Fruit fly (Drosophila melanogaster) ovary, adult (tissue): ENCODE results near the gene Ir94h.
A peak's percentile ranks its signal among the peaks of the same experiment; 100 is the strongest.

Source experiments
- CG17801 ChIP-seq: fragments of 200-800 bp; optimal IDR thresholded peaks from 2 replicates; lab custom pipeline; 2019; ENCODE audit warnings: missing biosample characterization, mild to moderate bottlenecking, missing genetic modification characterization, moderate library complexity; ENCODE audit not compliant: partially characterized antibody

Ir94h gene

DNA sequence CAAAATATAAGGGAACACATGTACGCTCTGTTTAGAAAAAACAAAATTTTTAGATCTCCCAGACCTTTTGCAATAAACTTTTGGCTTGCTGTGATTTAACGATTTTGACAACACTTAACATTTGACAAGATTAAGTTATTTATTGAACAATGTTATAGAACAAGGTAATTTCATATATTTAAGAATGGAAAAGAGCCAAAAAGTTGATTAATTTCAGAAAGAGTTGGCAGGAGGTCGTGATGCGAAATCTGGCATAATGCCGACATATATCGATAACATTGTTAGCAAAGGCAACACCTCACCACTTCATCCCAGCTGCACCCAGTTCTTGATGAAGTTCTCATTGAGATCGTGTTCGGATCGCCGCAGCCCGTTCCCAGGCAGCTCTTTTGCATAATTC lies 20.1 kb downstream of the Ir94h start, which contains the start of gene CG34289:
TSS of gene CG34289 (minus strand) at position 101 of the 400 bp plus-strand sequence.
- no peak for TF ChIP-seq CG17801 (GFP tag; lab: Kevin White, UChicago)

DNA sequence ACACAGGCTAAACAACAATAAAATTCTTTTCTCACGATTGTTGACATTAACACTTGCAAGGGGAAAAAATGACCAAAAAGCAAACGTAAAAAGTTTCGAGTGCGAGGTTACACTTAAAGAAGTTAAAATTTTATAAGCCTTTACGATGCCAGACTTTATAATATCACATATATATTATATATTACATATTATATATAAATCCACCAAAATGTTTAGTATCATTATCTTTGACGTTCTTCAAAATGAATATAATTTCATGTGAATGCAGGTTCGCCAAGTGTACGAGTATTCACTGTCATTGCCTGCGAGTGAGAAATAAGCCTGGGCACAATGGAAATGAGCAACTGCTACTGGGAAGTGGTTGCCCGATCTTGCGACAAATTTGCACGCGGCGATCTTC lies 21.0 kb downstream of the Ir94h start:
- no peak for TF ChIP-seq CG17801 (GFP tag; lab: Kevin White, UChicago)

DNA sequence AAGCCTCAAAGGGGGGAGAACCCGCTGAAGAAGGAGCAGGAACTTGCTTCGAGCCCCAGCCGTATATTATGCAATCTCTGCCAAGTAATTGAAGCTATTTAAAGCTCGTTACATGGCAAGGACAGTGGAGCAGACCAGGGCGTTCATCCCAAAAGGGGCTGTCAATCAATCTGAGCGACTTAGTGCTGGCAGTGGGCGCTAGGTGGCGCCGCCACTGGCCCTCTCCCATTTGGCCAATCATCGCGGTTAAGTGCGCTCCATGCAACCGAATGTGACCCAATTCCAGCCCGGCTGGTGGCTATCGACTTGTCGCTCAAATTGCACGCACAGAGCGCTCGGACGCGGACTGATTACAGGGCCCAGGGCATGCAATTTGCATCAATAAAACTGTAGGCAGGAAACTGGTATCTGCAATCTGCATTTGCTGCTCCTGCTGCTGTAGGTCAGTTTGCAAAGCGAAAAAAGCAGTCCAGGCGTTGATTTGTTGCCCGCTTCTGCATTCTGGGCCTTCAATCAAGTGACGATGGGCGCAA lies 22.2 kb downstream of the Ir94h start:
- no peak for TF ChIP-seq CG17801 (GFP tag; lab: Kevin White, UChicago)

DNA sequence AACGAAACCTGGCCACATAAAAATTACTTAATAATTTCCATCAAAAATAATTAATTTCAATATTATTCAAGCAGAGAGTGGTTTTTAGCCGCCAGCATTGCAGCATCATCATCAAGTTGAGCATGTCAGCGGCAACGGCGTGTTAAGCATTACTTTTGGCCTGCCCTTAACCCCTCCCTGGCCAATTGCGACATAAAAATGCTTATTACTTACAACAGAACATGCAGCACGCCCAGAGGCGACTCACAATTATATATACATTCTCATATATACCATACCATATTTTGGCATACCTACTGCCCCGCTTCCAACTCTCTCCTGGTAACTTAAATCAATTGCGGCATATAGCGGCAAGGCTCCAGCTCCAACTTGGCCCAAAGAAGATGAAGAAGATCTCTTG lies 24.1 kb downstream of the Ir94h start:
- no peak for TF ChIP-seq CG17801 (GFP tag; lab: Kevin White, UChicago)

DNA sequence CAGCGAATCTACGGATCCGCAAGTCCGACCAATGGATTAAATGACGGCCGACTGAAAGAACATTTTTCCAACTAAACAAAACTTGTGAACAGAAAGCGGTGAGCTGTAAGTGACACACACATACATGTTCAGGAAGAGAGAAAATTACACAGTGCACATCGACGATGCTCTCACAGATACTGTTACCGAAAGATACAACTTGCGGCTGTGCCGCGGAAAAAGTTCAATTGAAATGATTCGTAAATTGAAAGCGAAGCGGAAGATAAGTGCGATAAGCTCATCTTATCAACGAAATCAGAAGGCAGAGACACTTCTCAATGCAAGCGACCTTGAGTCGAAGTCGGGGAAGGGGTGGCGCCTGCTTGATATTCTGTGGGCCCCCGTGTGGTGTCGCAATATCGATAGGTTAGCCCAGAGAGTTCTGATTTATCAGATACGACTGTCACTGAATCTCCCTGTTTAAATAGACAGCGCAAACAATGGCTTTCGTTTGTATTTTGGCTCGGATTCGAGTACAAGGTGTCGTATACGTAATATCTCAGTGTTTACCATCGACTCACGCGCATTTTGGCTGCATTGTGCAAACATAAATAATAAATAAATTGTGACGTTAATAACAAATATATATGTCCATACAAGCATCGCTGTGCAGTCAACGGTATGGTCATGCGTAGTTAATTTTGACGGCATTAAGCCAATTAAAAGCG lies 32.2 kb downstream of the Ir94h start, which contains the start of gene Irk2:
TSS of gene Irk2 (minus strand) at position 51 of the 707 bp plus-strand sequence.
- no peak for TF ChIP-seq CG17801 (GFP tag; lab: Kevin White, UChicago)

DNA sequence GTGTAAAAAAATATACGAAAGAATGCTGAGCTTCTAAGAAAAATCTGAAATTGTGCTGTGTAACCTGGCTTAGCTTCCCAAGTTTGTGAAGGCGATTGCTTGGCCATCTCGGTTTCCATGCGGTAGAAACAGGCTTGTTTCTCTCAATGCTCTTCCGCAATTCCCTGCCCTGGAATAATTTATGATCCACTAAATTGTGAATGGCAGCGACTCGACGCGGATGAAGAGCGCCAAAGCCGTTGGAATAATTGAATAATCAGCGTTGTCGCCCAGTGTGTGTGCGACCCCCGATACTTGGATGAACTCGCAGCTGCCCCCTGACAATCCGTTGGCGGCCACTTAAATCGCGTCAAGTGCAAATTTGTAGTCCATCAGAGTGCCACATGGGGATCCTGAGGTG lies 34.2 kb downstream of the Ir94h start, which contains the start of gene CG10177:
TSS of gene CG10177 (minus strand) at position 101 of the 400 bp plus-strand sequence.
- TF ChIP-seq CG17801 (GFP tag; lab: Kevin White, UChicago): no peak

DNA sequence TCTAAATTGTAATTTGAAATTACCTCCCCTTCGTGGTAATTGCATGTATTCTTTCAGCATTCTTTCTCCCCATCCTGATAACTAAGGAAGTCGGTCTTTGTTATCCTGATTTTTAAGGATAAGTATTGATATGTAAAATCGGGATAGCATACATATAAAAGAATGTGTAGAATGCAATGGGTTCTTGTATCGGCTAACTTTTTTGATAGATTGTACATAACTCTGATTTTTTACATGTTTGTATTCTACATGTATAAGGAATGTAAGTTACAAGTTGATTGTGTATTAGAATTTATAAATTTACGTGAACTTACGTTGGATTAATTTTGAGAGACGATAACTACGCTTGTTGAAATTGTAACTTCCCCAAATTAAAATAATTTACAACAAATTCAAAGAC lies 35.0 kb downstream of the Ir94h start:
- TF ChIP-seq CG17801 (GFP tag; lab: Kevin White, UChicago): no peak

DNA sequence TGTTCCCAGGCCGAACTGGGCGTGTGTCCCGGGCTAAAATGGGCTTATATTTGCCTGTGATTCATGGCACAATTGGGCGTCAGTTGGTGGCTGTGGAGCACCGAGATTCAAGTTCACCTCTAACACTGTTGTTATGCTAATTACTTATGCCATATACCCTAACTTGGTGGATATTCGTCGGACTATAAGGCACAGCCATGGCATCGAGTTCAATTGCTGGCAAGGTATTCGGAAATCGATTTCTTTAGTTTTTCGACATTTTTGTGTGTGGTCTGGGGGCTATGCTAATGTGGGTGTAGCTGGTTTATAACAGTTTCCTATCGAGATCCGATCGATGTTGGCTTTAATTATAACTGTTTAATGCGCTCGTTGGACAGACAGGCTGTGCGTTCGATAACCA lies 38.8 kb downstream of the Ir94h start:
- no peak for TF ChIP-seq CG17801 (GFP tag; lab: Kevin White, UChicago)

DNA sequence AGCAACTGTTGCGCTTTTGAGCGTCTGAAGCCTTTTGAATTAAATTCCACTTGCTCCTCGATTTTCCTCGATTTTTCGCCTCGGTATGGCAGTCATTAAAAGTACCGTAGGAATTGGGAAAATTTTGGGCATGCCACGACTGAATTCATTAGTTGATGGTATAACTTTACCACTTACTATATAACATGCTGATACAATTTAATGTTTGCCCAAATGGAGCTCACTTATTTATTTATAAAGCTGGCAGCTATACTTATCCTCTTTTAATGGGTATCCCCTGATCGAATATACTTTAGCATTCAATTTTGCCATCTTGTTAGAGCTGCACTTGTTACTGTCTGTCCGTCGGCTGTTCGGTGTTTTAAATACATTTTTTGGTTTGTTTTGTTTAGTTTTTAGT lies 40.1 kb downstream of the Ir94h start:
- no peak for TF ChIP-seq CG17801 (GFP tag; lab: Kevin White, UChicago)

DNA sequence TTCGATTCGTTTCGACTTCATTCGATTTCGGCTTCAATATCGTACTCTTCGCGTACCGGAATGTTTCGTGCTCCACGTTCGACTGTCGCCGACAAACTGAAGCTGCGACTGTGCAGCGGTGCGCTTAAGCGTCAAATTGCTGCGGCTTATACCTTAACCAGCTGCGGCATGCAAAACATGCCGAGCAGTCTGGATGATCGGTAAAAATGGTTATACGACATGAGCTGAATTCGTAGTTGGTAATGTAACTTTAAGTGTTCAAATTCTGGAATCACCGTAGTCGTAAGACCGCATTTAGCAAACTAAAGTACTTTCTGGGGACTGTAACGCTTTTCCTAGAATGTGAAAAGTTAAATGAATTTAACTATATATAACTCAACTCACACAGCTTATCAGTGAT lies 43.6 kb downstream of the Ir94h start, which contains the start of gene CG10175:
TSS of gene CG10175 (minus strand) at position 101 of the 400 bp plus-strand sequence.
- no peak for TF ChIP-seq CG17801 (GFP tag; lab: Kevin White, UChicago)

DNA sequence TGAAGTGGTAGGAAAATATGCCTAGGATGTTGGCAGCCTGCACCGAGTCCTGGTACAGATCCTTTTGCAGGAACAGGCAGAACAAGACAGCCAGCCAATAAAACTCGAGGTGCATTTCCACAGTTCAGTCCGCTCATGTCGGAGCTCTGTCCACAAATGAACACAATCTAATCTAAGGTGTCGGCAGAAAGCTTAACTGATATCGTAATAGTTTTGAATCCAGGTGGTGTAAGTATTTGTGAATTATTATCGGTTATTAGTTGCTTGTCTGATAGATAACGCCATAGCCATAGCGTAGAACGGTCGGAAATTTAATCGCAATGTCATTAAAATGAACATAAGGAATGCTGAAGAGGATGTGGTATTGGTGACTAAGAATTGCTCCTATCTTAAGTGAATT lies 47.3 kb downstream of the Ir94h start, which contains the start of gene Ugt303B3:
TSS of gene Ugt303B3 (minus strand) at position 159 of the 400 bp plus-strand sequence.
- TF ChIP-seq CG17801 (GFP tag; lab: Kevin White, UChicago): peak; percentile 35

DNA sequence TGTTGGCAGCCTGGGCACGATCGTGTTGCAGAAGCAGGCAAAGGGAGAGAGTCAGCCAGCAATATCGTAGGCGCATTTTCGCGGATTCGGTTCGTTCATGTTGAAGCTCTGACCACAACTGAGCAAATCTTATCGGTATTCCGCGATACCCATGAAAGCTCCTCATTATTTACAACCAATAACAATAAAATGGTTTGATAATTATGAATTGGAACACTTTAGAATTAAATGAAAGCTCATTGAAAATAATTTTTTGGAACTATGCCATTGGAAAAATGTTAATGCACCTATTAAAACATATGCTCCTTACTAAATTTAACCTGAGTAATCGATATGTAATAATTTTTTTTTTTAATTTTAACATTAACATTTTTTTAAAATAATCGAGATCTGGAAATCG lies 49.3 kb downstream of the Ir94h start, which contains the start of gene Ugt303B1:
TSS of gene Ugt303B1 (minus strand) at position 101 of the 400 bp plus-strand sequence.
- no peak for TF ChIP-seq CG17801 (GFP tag; lab: Kevin White, UChicago)

DNA sequence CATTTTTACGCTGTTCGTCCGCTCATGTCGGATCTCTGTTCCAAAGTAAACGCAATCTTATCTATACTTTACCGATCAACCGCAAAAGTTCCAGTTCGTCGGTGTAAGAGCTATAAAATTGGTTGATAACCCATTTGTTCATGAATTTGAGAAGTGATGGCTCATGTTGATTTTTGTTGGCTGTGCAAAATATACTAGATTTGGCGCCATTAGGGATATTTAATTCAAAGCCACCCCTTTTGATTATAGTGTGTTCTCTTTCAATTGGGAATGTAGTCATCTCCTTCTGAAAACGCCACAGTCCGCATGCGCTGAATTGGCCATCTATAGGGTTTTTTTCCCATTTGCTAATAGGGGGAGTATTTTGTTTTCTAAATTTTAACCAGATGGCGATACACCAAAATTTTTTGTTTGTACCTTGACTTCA lies 51.4 kb downstream of the Ir94h start, which contains the start of gene Ugt303B2:
TSS of gene Ugt303B2 (minus strand) at position 190 of the 427 bp plus-strand sequence.
- no peak for TF ChIP-seq CG17801 (GFP tag; lab: Kevin White, UChicago)
